Worm (Caenorhabditis elegans) whole organism, L1 larva: ENCODE results near the gene C17C3.1.

Source experiments
- F16B12.6 ChIP-seq: fragments of 150-350 bp; optimal IDR thresholded peaks from 2 replicates; lab custom pipeline; 2014; ENCODE audit warnings: missing biosample characterization, missing genetic modification characterization
- ama-1 ChIP-seq: fragments of 150-350 bp; optimal IDR thresholded peaks from 2 replicates; lab custom pipeline; 2014
- blmp-1 ChIP-seq: fragments of 150-350 bp; optimal IDR thresholded peaks from 2 replicates; lab custom pipeline; 2014; ENCODE audit warnings: missing biosample characterization, missing genetic modification characterization
- ceh-8 ChIP-seq: fragments of 200-800 bp; sonication (Bioruptor generic); optimal IDR thresholded peaks from 2 replicates; lab custom pipeline; 2018; ENCODE audit warnings: mild to moderate bottlenecking, missing genetic modification characterization, moderate library complexity, missing compliant biosample characterization
- dpl-1 ChIP-seq, 3 experiments: fragments of 150-350 bp in 2 of 3; sonication (generic microtip) in 1 of 3; optimal IDR thresholded peaks; 2 replicates each; lab custom pipeline; 2014 to 2017; ENCODE audit warnings: missing biosample characterization in 3 of 3, missing genetic modification characterization in 3 of 3, missing genetic modification reagents in 3 of 3
- dsc-1 ChIP-seq: sonication (generic microtip); optimal IDR thresholded peaks from 2 replicates; lab custom pipeline; 2016; ENCODE audit warnings: mild to moderate bottlenecking, missing genetic modification characterization, missing compliant biosample characterization
- egl-13 ChIP-seq: sonication (generic microtip); optimal IDR thresholded peaks from 2 replicates; lab custom pipeline; 2016; ENCODE audit warnings: missing genotype, missing genetic modification reagents, missing genetic modification characterization, missing compliant biosample characterization
- fkh-10 ChIP-seq: sonication (generic microtip); optimal IDR thresholded peaks from 2 replicates; lab custom pipeline; 2017; ENCODE audit warnings: missing biosample characterization, missing genetic modification reagents, missing genetic modification characterization
- fkh-8 ChIP-seq: sonication (generic microtip); optimal IDR thresholded peaks from 2 replicates; lab custom pipeline; 2016; ENCODE audit warnings: mild to moderate bottlenecking, missing genetic modification characterization, missing compliant biosample characterization
- hlh-4 ChIP-seq: sonication (generic microtip); optimal IDR thresholded peaks from 2 replicates; lab custom pipeline; 2016; ENCODE audit warnings: mild to moderate bottlenecking, missing genetic modification characterization, missing compliant biosample characterization
- hpl-2 ChIP-seq: fragments of 150-350 bp; optimal IDR thresholded peaks from 2 replicates; lab custom pipeline; 2014; ENCODE audit warnings: missing biosample characterization, missing genetic modification reagents, missing genetic modification characterization
- irx-1 ChIP-seq: sonication (generic microtip); optimal IDR thresholded peaks from 2 replicates; lab custom pipeline; 2016; ENCODE audit warnings: missing genetic modification characterization, missing compliant biosample characterization
- lin-13 ChIP-seq: fragments of 150-350 bp; optimal IDR thresholded peaks from 2 replicates; lab custom pipeline; 2014; ENCODE audit warnings: missing biosample characterization, missing genetic modification reagents, missing genetic modification characterization
- lin-14 ChIP-seq: fragments of 200-800 bp; sonication (Bioruptor generic); optimal IDR thresholded peaks from 2 replicates; lab custom pipeline; 2018; ENCODE audit warnings: mild to moderate bottlenecking, missing genetic modification characterization, moderate library complexity, missing compliant biosample characterization
- lin-15B ChIP-seq: fragments of 150-350 bp; sonication (generic microtip); optimal IDR thresholded peaks from 3 replicates; lab custom pipeline; 2014; ENCODE audit warnings: missing biosample characterization, missing genetic modification characterization
- lin-35 ChIP-seq, 2 experiments: fragments of 150-350 bp; optimal IDR thresholded peaks; 2 replicates each; lab custom pipeline; 2014; ENCODE audit warnings: missing biosample characterization in 2 of 2, missing genetic modification characterization in 2 of 2, missing genetic modification reagents in 2 of 2
- mdl-1 ChIP-seq, 2 experiments: fragments of 150-350 bp; optimal IDR thresholded peaks; 2 replicates each; lab custom pipeline; 2014 to 2017; ENCODE audit warnings: missing biosample characterization in 2 of 2, missing genetic modification characterization in 2 of 2, inconsistent platforms in 1 of 2
- mef-2 ChIP-seq: fragments of 150-350 bp; optimal IDR thresholded peaks from 2 replicates; lab custom pipeline; 2014; ENCODE audit warnings: missing biosample characterization, missing genetic modification characterization
- nhr-12 ChIP-seq: sonication (generic microtip); optimal IDR thresholded peaks from 2 replicates; lab custom pipeline; 2017; ENCODE audit warnings: missing biosample characterization, missing genetic modification characterization
- nhr-19 ChIP-seq: fragments of 200-800 bp; sonication (Bioruptor generic); conservative IDR thresholded peaks from 2 replicates; pipeline ENCODE4 v1.3.6; 2022; ENCODE audit warnings: missing genetic modification characterization, missing compliant biosample characterization
- nhr-20 ChIP-seq: sonication (generic microtip); optimal IDR thresholded peaks from 2 replicates; lab custom pipeline; 2016; ENCODE audit warnings: mild to moderate bottlenecking, missing genetic modification characterization, missing compliant biosample characterization
- nhr-28 ChIP-seq: fragments of 150-350 bp; optimal IDR thresholded peaks from 2 replicates; lab custom pipeline; 2014; ENCODE audit warnings: missing biosample characterization, missing genetic modification characterization
- nhr-47 ChIP-seq: sonication (generic microtip); optimal IDR thresholded peaks from 2 replicates; lab custom pipeline; 2016; ENCODE audit warnings: mild to moderate bottlenecking, missing genetic modification characterization, moderate library complexity, missing compliant biosample characterization
- nhr-71 ChIP-seq: sonication (generic microtip); optimal IDR thresholded peaks from 2 replicates; lab custom pipeline; 2016; ENCODE audit warnings: mild to moderate bottlenecking, missing genetic modification characterization, moderate library complexity, missing compliant biosample characterization
- nhr-84 ChIP-seq: sonication (generic microtip); optimal IDR thresholded peaks from 2 replicates; lab custom pipeline; 2017; ENCODE audit warnings: missing biosample characterization, missing genetic modification characterization
- nhr-90 ChIP-seq: sonication (generic microtip); optimal IDR thresholded peaks from 2 replicates; lab custom pipeline; 2016; ENCODE audit warnings: mild to moderate bottlenecking, missing genetic modification characterization, missing compliant biosample characterization; ENCODE audit not compliant: poor library complexity
- pag-3 ChIP-seq: sonication (generic microtip); optimal IDR thresholded peaks from 2 replicates; lab custom pipeline; 2017; ENCODE audit warnings: missing genetic modification characterization, mild to moderate bottlenecking, missing compliant biosample characterization, antibody characterized with exemption, borderline replicate concordance; ENCODE audit not compliant: insufficient read depth
- rnt-1 ChIP-seq: sonication (generic microtip); optimal IDR thresholded peaks from 2 replicates; lab custom pipeline; 2016; ENCODE audit warnings: mild to moderate bottlenecking, missing genetic modification characterization, moderate library complexity, missing compliant biosample characterization
- skn-1 ChIP-seq: fragments of 150-350 bp; optimal IDR thresholded peaks from 2 replicates; lab custom pipeline; 2014; ENCODE audit warnings: missing biosample characterization, missing genetic modification characterization
- snpc-4 ChIP-seq: fragments of 150-350 bp; optimal IDR thresholded peaks from 2 replicates; lab custom pipeline; 2014; ENCODE audit warnings: missing biosample characterization, missing genetic modification characterization
- snu-23 ChIP-seq: sonication (generic microtip); optimal IDR thresholded peaks from 2 replicates; lab custom pipeline; 2016; ENCODE audit warnings: missing genetic modification characterization, missing compliant biosample characterization
- sox-4 ChIP-seq: sonication (generic microtip); optimal IDR thresholded peaks from 2 replicates; lab custom pipeline; 2016; ENCODE audit warnings: missing genetic modification characterization, missing compliant biosample characterization
- unc-98 ChIP-seq: fragments of 200-800 bp; sonication (Bioruptor generic); IDR thresholded peaks from 2 replicates; pipeline ENCODE4 v1.3.6; 2022; ENCODE audit warnings: missing genetic modification characterization, missing compliant biosample characterization
- zag-1 ChIP-seq: fragments of 150-350 bp; optimal IDR thresholded peaks from 2 replicates; lab custom pipeline; 2014; ENCODE audit warnings: missing biosample characterization, missing genetic modification characterization
- ztf-11 ChIP-seq, 2 experiments: sonication (generic microtip); optimal IDR thresholded peaks; 2 replicates each; lab custom pipeline; 2016 to 2017; ENCODE audit warnings: missing genetic modification characterization in 2 of 2, missing biosample characterization in 1 of 2, missing compliant biosample characterization in 1 of 2

Gene C17C3.1

DNA sequence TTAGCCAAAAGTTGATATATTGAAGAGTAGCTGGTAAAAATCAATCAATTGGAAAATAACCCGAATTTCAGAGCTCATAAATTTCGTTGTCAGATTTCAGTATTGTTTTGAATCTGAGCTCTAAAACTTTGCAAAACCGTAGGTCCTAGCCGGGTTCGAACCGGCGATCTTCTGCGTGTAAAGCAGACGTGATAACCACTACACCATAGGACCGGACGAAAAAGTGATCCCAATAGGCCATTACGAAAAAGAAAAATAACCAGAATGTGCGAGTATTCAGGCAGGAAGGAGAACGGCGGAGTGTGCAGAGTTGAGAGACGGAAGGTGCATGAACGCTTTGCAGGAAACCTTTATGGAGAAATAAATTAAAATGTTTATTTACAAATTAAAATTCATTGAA lies 6.7 kb downstream of the C17C3.1 start (continued):
- TF ChIP-seq nhr-19 (GFP tag; lab: Robert Waterston, UW) (0 out of 2 replicates have a peak, but pooled peaks have one; percentile 15), skn-1 (tag; lab: Kevin White, UChicago) (peak; percentile 40), snu-23 (GFP tag; lab: Kevin White, UChicago) (peak; percentile 55), lin-35 (GFP tag; optimal IDR thresholded peaks at IDR 0.05; lab: Kevin White, UChicago) (peak in 1 of 2 experiments; percentile 59), nhr-90 (tag; lab: Kevin White, UChicago) (peak; percentile 10), lin-13 (peak; percentile 2), nhr-47 (tag; lab: Kevin White, UChicago) (no peak), blmp-1 (tag; lab: Kevin White, UChicago) (peak; percentile 20), rnt-1 (tag; lab: Kevin White, UChicago) (peak; percentile 59), snpc-4 (tag; lab: Kevin White, UChicago) (peak; percentile 36), sox-4 (tag; lab: Kevin White, UChicago) (no peak), nhr-84 (no peak), F16B12.6 (tag; lab: Kevin White, UChicago) (no peak), mdl-1 (tag; optimal IDR thresholded peaks at IDR 0.05; lab: Kevin White, UChicago) (peak in 1 of 2 experiments; percentile 30), nhr-20 (tag; lab: Kevin White, UChicago) (peak; percentile 34), ceh-8 (GFP tag; lab: Kevin White, UChicago) (no peak), egl-13 (peak; percentile 0), nhr-71 (tag; lab: Kevin White, UChicago) (peak; percentile 52)

DNA sequence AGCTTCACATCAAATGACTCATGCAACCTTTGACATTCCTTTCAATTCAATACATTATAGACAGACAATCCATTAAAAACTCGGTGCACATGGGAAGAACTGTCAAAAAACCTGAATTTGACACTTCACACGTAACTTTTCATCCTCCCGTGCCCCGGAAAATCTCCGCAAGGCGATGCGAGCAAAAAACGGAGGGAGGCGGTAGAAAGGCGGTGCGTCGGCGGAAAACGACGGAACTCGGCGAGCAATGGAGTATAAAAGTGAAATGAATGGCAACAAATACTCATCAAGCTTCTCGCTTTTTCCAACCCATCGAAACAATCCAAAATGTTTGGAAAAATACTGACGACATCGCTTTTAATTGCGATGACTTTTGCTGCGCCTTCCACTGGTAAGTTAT lies 7.7 kb downstream of the C17C3.1 start, which contains the start of gene T25E4.1:
Gene T25E4.1, plus strand, starts transcription at position 301 of the 400 bp plus-strand sequence.
- TF ChIP-seq pag-3 (no peak), mef-2 (no peak), nhr-12 (tag; lab: Kevin White, UChicago) (no peak), lin-35 (GFP tag; optimal IDR thresholded peaks at IDR 0.05; lab: Kevin White, UChicago) (no peak), lin-15B (tag; lab: Kevin White, UChicago) (no peak), fkh-10 (no peak), nhr-90 (tag; lab: Kevin White, UChicago) (no peak), zag-1 (tag; lab: Kevin White, UChicago) (no peak), dsc-1 (tag; lab: Kevin White, UChicago) (no peak), unc-98 (GFP tag; lab: Robert Waterston, UW) (no peak), blmp-1 (tag; lab: Kevin White, UChicago) (no peak), ztf-11 (tag; optimal IDR thresholded peaks at IDR 0.05; lab: Kevin White, UChicago) (no peak), fkh-8 (tag; lab: Kevin White, UChicago) (no peak), dpl-1 (GFP tag; optimal IDR thresholded peaks at IDR 0.05; lab: Kevin White, UChicago) (no peak), hpl-2 (GFP tag; lab: Kevin White, UChicago) (no peak)
- TF ChIP-seq, all 84 proteins: peak for 0

DNA sequence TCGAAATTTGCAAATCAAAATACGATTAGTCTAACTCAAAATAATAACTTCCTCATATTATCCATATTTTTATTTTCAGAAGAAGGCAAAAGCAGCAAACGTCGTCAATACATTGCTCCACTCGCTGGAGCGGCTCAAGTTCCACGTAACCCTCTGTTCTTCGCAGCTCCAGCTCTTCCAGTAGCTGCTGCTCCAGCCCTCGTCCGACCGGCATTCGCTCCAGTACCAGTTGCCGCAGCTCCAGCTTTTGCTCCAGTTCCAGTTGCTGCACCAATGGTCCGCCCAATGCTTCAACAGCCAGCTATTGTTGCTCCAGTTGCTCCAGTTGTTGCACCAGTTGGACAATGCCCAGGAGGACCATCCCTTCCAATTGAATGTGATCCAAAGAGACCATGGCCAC lies 8.3 kb downstream of the C17C3.1 start:
- TF ChIP-seq nhr-20 (tag; lab: Kevin White, UChicago) (no peak), hlh-4 (tag; lab: Kevin White, UChicago) (no peak)

DNA sequence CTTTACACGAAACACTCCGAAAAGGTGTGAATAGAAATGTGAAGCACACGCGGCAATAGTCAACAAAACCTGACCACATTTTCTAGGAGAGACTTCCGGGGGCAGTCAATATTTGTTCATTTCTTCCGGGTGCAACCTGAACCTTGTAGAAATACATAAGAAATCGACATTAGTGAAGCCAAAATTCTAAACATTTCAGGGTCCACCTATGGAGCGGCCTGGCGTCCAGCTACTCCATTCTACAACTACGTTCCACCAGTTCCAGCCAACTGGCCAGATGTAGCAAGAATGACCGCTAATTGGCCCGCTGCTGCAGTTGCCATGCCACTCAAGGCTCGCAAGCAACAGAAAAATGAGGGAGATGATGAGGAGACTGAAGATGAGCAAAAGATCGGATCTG lies 8.9 kb downstream of the C17C3.1 start:
- TF ChIP-seq nhr-20 (tag; lab: Kevin White, UChicago), result no peak
- TF ChIP-seq ceh-8 (GFP tag; lab: Kevin White, UChicago), result no peak
- no peak for TF ChIP-seq lin-14 (GFP tag; lab: Kevin White, UChicago)
- no peak for TF ChIP-seq ama-1 (lab: Kevin White, UChicago)
- TF ChIP-seq nhr-84, result no peak
- TF ChIP-seq nhr-28 (tag; lab: Kevin White, UChicago), result no peak

DNA sequence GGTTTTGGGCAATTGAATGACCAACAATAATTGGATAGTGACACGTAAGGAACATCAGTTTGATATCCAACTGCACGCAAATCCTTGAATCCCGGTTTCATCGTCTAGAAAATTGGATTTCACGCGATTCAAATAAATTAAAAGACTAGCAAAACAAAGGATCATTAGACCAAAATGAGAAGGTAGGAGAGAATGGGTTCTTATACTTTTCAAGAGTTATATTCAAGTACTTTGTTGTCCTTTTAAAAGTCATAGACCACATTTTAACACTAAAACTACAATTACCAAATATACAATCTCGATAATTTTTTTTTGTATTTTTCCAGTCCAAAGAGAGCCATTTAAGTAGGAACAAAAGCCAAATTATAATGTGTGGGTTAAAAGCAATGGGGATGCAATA lies 11.9 kb downstream of the C17C3.1 start, which contains the start of gene T25E4.2:
Gene T25E4.2, minus strand, starts transcription at position 101 of the 400 bp plus-strand sequence.
- TF ChIP-seq irx-1 (tag; lab: Kevin White, UChicago) (no peak), nhr-84 (no peak)
- TF ChIP-seq, all 84 proteins: peak for 0
